Worm (Caenorhabditis elegans): ENCODE data around the gene C52B9.19.

DNA sequence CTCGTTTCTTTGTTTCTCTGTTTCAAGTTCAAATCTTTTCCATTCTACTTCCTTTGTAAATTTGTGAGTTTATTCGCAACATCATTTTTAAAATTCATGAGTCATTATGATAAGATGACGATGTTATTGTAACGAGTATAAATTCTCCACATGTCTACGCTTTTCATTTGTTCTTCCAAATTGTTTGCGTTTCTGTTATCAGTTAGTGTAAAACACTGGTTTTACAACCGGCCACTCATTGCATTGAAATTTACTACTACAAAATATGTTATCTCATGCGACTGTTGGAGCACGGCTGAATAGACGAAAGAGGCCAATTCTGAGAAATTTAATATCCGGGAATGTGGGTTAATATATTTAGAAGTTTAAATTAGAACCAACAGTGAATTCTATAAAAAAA, at the start of gene C52B9.19:
- TF ChIP-seq pha-4 (tag; optimal IDR thresholded peaks at IDR 0.05) (peak; percentile 57), fkh-10 (GFP tag; optimal IDR thresholded peaks at IDR 0.05) (no peak), ztf-4 (tag; optimal IDR thresholded peaks at IDR 0.05) (no peak), nhr-237 (tag; optimal IDR thresholded peaks at IDR 0.05) (no peak), daf-12 (tag; optimal IDR thresholded peaks at IDR 0.05) (no peak), ceh-16 (tag; optimal IDR thresholded peaks at IDR 0.05) (no peak), snpc-4 (tag; optimal IDR thresholded peaks at IDR 0.05) (no peak)

Data from whole organism, L3 larva.